Worm (Caenorhabditis elegans) whole organism, L4/young adult: ENCODE data around the gene C02F4.5.

Source experiments
- W03F9.2 ChIP-seq: fragments of 150-350 bp; optimal IDR thresholded peaks from 2 replicates; lab custom pipeline; 2014; ENCODE audit warnings: missing biosample characterization, missing genetic modification characterization
- dao-5 ChIP-seq: sonication (generic microtip); optimal IDR thresholded peaks from 2 replicates; lab custom pipeline; 2016; ENCODE audit warnings: missing genotype, missing genetic modification characterization, moderate library complexity, missing compliant biosample characterization
- him-1 ChIP-seq: sonication (generic microtip); optimal IDR thresholded peaks from 2 replicates; lab custom pipeline; 2016; ENCODE audit warnings: missing genotype, missing genetic modification reagents, missing genetic modification characterization, missing compliant biosample characterization

C02F4.5 gene

ce11 chrIV:10501550-10502240, 22.2 kb downstream of the C02F4.5 start, which contains the start of gene tax-6:
TSS of gene tax-6 (minus strand) at chrIV:10501600.
- TF ChIP-seq dao-5 (tag; lab: Kevin White, UChicago) (no peak), W03F9.2 (tag; lab: Kevin White, UChicago) (no peak), him-1 (tag; lab: Kevin White, UChicago) (no peak)

DNA sequence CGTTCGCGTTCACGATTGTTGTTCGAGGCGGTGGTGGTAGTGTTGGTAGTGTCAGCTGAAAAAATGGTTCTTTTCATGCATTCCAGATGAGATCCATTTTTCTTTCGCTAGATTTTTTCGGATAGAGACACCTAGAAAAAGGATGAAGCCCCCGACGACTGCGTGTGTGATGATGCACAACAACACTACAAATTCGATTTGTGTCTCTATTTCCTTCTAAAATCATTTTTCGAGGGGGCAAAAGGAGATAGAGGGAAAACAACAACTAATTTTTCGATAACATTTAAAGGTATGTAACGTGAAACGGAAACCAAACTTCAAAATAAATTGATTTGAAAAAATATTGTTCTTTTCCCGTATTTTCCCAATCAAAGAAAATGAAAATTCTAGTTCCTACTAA, 23.5 kb downstream of the C02F4.5 start:
- no peak for TF ChIP-seq him-1 (tag; lab: Kevin White, UChicago)
- no peak for TF ChIP-seq W03F9.2 (tag; lab: Kevin White, UChicago)
- no peak for TF ChIP-seq dao-5 (tag; lab: Kevin White, UChicago)

DNA sequence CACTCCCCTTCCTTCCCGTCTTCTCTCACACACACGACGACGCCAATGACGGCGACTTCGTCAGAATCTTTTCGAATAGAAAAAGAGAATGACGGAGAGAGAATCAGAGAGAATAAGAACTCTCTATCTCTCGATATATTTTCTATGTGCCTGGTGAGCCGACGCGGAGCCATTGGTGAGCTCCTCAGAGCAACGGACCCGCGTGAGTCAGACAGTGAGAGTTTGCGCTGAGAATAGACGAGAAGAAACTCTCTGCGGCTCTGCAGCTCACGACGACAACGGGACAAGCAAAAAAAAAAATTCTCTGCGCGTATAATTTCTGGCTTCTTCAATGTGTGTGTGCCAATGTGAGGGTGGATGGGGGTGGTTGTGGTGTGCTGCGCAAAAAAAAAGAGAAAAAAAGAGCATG, 24.0 kb downstream of the C02F4.5 start:
- TF ChIP-seq him-1 (tag; lab: Kevin White, UChicago): peak; percentile 85
- no peak for TF ChIP-seq dao-5 (tag; lab: Kevin White, UChicago)

DNA sequence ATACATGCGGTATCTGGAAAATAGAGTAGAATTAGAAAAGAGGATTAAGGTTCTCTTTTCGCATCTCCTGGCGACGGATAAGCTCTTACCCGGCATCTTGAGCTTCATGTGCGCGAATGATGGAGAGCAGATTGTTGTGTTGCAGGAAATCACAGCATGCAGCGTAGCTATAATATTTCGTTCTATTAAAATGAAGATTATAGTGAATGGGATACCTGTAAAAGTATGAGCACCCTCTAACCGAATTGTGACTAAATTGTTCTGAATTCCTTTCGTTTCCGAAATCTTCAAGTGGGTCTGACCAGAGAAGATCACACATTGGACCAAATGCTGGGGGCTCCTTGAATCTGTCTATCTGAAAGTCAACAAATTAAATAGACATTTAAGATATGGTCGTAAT, 25.5 kb downstream of the C02F4.5 start:
- no peak for TF ChIP-seq dao-5 (tag; lab: Kevin White, UChicago)
- no peak for TF ChIP-seq W03F9.2 (tag; lab: Kevin White, UChicago)
- TF ChIP-seq him-1 (tag; lab: Kevin White, UChicago): no peak

DNA sequence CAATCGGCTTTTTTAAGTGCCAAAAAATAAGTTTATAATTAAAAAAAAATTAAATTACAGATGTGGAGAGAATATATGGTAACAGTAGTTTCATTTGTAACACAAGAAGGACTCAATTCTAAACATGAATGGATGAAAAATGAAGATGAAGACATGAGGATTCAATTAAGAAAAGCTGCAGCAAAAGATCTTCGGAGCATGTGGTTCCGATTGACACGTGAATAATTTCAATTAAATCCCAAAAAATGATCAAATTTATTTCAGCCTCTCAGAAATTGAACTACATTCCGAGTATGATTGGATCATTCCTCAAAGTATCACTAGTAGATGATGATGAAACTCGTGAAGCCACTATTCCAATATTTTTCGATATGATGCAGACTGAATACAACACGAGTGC, 34.5 kb downstream of the C02F4.5 start:
- no peak for TF ChIP-seq dao-5 (tag; lab: Kevin White, UChicago)
- TF ChIP-seq W03F9.2 (tag; lab: Kevin White, UChicago): no peak
- no peak for TF ChIP-seq him-1 (tag; lab: Kevin White, UChicago)

ce11 chrIV:10483607-10484117, 40.3 kb downstream of the C02F4.5 start, which contains the start of the genes F01D4.5 and ced-5:
TSS of gene F01D4.5 (minus strand) at chrIV:10483657.
TSS of gene ced-5 (plus strand) at chrIV:10484110.
- TF ChIP-seq him-1 (tag; lab: Kevin White, UChicago): peak; percentile 47
- TF ChIP-seq W03F9.2 (tag; lab: Kevin White, UChicago): peak; percentile 95
- TF ChIP-seq dao-5 (tag; lab: Kevin White, UChicago): no peak

DNA sequence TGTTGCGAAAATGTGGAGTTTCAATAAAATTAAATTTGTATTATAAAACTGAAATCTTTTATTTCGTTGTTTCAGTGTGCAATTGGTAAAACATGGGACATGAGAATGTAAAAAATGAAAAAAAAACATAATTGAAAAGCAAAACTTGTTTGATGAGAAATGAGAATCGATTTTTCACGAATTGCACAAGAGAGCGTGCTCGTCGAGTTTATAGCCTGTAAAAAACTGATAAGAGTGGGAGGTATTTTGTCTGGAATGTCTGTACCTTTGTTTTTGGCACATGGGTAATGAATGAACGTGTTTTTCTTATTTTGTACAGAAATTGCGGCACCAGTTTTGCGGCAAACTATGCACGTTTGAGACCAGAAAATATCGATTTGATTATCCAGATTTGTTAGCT, 41.4 kb downstream of the C02F4.5 start:
- TF ChIP-seq dao-5 (tag; lab: Kevin White, UChicago): no peak

ce11 chrIV:10481695-10482094, 42.2 kb downstream of the C02F4.5 start, which contains the start of gene egl-21:
TSS of gene egl-21 (minus strand) at chrIV:10481844.
- TF ChIP-seq W03F9.2 (tag; lab: Kevin White, UChicago) (no peak), him-1 (tag; lab: Kevin White, UChicago) (peak; percentile 68), dao-5 (tag; lab: Kevin White, UChicago) (no peak)

DNA sequence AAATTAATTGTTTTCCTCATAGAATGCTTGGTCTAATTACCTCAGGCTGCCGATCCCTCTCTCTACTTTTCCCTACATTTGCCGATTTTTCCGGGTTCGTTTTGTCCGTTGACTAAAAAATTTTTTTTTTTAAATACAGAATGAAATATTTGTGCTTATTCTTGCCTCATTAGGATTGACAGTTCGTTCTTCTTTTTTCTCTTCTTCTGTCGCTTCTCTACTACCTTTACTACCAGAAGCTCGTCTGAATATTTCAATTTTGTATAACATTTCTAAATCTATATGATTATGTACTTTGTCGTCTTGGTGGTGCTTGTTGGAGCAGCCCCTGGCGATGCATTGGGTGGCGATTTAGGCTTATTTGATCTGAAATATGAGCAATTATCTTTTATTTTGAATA, 48.7 kb downstream of the C02F4.5 start:
- TF ChIP-seq dao-5 (tag; lab: Kevin White, UChicago) (no peak), him-1 (tag; lab: Kevin White, UChicago) (no peak), W03F9.2 (tag; lab: Kevin White, UChicago) (no peak)
